Worm (Caenorhabditis elegans): ENCODE results near the gene K08D8.10.

DNA sequence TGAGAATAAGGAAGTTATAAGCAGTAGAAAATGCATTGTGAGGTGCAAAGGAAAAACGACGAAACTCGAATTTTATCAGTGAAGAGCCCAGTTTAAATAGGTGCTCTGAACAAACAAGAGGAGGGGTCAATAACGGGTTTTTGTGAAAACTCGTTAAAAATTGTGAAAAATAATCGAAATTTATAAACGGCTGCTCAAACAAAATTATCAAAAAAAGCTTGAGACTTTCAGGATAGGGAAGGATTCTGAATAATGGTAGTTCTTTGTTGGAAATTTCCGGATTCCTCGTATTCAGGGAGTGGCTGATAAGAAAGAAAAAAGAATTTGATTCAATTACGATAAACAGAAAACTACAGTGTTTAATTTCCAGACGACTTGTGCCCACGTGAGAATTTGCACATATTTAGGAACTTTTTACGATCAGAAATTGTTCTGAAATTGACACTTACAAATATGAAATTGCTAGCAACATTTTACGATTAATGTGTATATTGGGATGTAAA lies 28.9 kb upstream of the K08D8.10 start, which contains the start of gene clec-187:
- TF ChIP-seq ama-1 (optimal IDR thresholded peaks at IDR 0.05) (no peak), ama-1 (GFP tag; optimal IDR thresholded peaks at IDR 0.05) (no peak), ztf-18 (tag; optimal IDR thresholded peaks at IDR 0.05) (no peak), ZK185.1 (tag; optimal IDR thresholded peaks at IDR 0.05; ENCODE audit: poor library complexity, severe bottlenecking) (no peak), ztf-22 (GFP tag; optimal IDR thresholded peaks at IDR 0.05) (no peak), lsl-1 (GFP tag; optimal IDR thresholded peaks at IDR 0.05) (no peak), nhr-90 (tag; optimal IDR thresholded peaks at IDR 0.05) (no peak), unc-62 (GFP tag; optimal IDR thresholded peaks at IDR 0.05) (no peak), nfya-1 (tag; optimal IDR thresholded peaks at IDR 0.05; ENCODE audit: borderline replicate concordance, insufficient read depth) (no peak), pha-4 (tag; optimal IDR thresholded peaks at IDR 0.05) (no peak), repo-1 (tag; optimal IDR thresholded peaks at IDR 0.05) (no peak), snpc-4 (GFP tag; optimal IDR thresholded peaks at IDR 0.05) (no peak), snpc-4 (tag; optimal IDR thresholded peaks at IDR 0.05) (no peak), ztf-25 (GFP tag; IDR thresholded peaks at IDR 0.05) (no peak), xnd-1 (tag; optimal IDR thresholded peaks at IDR 0.05) (no peak)

Data from whole organism, young adult.